Worm (Caenorhabditis elegans) whole organism, L4 larva: ENCODE measurements around the gene F57F4.1.

ENCODE experiments used
- aly-2 ChIP-seq: sonication (generic microtip); optimal IDR thresholded peaks from 2 replicates; lab custom pipeline; 2018; ENCODE audit warnings: missing biosample characterization, missing genetic modification characterization
- daf-16 ChIP-seq, 3 experiments: sonication (generic microtip); optimal IDR thresholded peaks; 2 replicates each; lab custom pipeline; 2016 to 2017; ENCODE audit warnings: missing genetic modification characterization in 3 of 3, missing genetic modification reagents in 3 of 3, mild to moderate bottlenecking in 2 of 3, missing compliant biosample characterization in 2 of 3, missing biosample characterization in 1 of 3, moderate library complexity in 1 of 3
- egl-27 ChIP-seq: sonication (generic microtip); optimal IDR thresholded peaks from 3 replicates; lab custom pipeline; 2017; ENCODE audit warnings: missing biosample characterization, missing genetic modification reagents, missing genetic modification characterization
- fkh-10 ChIP-seq: fragments of 150-350 bp; optimal IDR thresholded peaks from 2 replicates; lab custom pipeline; 2014; ENCODE audit warnings: missing biosample characterization, missing genetic modification reagents, missing genetic modification characterization
- nhr-28 ChIP-seq: fragments of 150-350 bp; optimal IDR thresholded peaks from 2 replicates; lab custom pipeline; 2014; ENCODE audit warnings: missing biosample characterization, missing genetic modification characterization
- nhr-41 ChIP-seq: fragments of 200-800 bp; sonication (Bioruptor generic); IDR thresholded peaks from 2 replicates; pipeline ENCODE4 v1.3.6; 2022; ENCODE audit warnings: missing genetic modification reagents, missing genetic modification characterization, missing compliant biosample characterization
- pha-4 ChIP-seq, 2 experiments: fragments of 150-350 bp in 1 of 2; fragments of 200-800 bp in 1 of 2; sonication (Bioruptor generic) in 1 of 2; IDR thresholded peaks in 1 of 2; optimal IDR thresholded peaks in 1 of 2; 2 replicates each; pipeline versions ENCODE4 v1.3.6 to Lab custom; 2014 to 2022; ENCODE audit warnings: missing genetic modification characterization in 2 of 2, missing genetic modification reagents in 2 of 2, missing biosample characterization in 1 of 2, missing compliant biosample characterization in 1 of 2
- zag-1 ChIP-seq: fragments of 150-350 bp; optimal IDR thresholded peaks from 2 replicates; lab custom pipeline; 2014; ENCODE audit warnings: missing biosample characterization, missing genetic modification characterization

DNA sequence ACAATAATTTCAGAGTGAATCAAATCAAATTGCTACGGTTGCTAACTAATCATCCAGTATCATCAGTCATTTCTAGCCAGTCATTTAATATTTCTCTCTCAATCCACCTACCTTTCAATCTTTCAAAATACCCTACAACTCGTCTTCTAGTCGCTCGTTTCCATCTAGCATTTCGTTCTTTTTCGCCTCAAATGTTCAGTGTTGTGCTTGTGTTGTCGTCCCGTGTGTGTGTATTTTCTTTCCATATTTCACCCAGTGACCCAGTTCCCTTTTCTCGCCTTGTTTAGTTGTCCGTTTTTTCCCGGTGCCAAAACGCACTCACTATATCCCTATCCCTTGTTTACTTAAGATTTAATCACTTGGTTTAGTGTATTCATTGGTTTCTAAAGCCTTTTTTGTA, 28.6 kb upstream of the F57F4.1 start:
- TF ChIP-seq aly-2 (tag; lab: Kevin White, UChicago) (no peak), egl-27 (tag; lab: Kevin White, UChicago) (no peak), fkh-10 (no peak), nhr-41 (GFP tag; lab: Robert Waterston, UW) (no peak), daf-16 (GFP tag; optimal IDR thresholded peaks at IDR 0.05; lab: Kevin White, UChicago) (no peak), daf-16 (tag; optimal IDR thresholded peaks at IDR 0.05; lab: Kevin White, UChicago) (no peak), pha-4 (GFP tag; IDR thresholded peaks at IDR 0.05; lab: Robert Waterston, UW) (no peak), pha-4 (tag; optimal IDR thresholded peaks at IDR 0.05; lab: Kevin White, UChicago) (no peak), zag-1 (tag; lab: Kevin White, UChicago) (no peak), nhr-28 (tag; lab: Kevin White, UChicago) (no peak)
